Fruit fly (Drosophila melanogaster): ENCODE results near the gene Papst2.
A peak's percentile ranks its signal among the peaks of the same experiment; 100 is the strongest.

Gene Papst2

DNA sequence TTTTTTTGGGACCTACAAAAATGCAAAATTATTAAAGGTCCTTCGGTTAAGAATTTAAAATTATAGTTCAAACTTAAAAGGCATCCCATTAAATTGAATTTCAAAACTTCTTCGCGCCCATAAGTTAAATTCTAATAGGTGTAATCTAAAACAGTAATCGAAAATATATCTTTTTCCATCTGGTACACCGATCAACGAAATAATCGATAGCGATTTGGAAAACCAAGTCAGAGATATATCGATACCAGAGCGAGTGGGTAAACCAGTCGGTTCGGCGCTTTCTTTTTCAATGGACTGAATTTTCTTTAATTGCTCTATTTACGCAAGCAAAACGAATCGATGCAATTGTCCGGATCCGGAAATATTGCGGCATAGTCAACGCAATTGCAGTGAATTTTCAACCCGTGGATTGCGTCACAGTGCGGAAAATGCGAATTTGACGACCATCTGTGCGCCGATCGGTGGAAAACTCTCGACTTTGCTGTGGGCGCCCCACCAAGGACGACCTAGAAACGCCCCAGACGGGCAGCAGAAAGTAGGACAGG is 18.4 kb upstream of the Papst2 start, which contains the start of gene Fit2 (continued):
- TF ChIP-seq dmrt11E (tag; optimal IDR thresholded peaks at IDR 0.05) = no peak
- TF ChIP-seq ftz-f1 (GFP tag; optimal IDR thresholded peaks at IDR 0.05) = peak; percentile 8
- TF ChIP-seq Six4 (GFP tag; optimal IDR thresholded peaks at IDR 0.05) = no peak
- TF ChIP-seq Dref (GFP tag; IDR thresholded peaks at IDR 0.05) = peak; percentile 97
- TF ChIP-seq mld (GFP tag; IDR thresholded peaks at IDR 0.05; ENCODE audit: partially characterized antibody) = peak; percentile 99
- no peak for TF ChIP-seq CG6654 (GFP tag; optimal IDR thresholded peaks at IDR 0.05)
- no peak for TF ChIP-seq Hr39 (optimal IDR thresholded peaks at IDR 0.05)
- TF ChIP-seq sna (GFP tag; IDR thresholded peaks at IDR 0.05; ENCODE audit: partially characterized antibody) = peak; percentile 95
- no peak for TF ChIP-seq ttk (GFP tag; IDR thresholded peaks at IDR 0.05)
- no peak for TF ChIP-seq Neu2 (GFP tag; optimal IDR thresholded peaks at IDR 0.05; ENCODE audit: borderline replicate concordance)
- no peak for TF ChIP-seq wor (GFP tag; IDR thresholded peaks at IDR 0.05)
- TF ChIP-seq CG7271 (tag; optimal IDR thresholded peaks at IDR 0.05) = no peak
- TF ChIP-seq eyg (GFP tag; optimal IDR thresholded peaks at IDR 0.05) = no peak
- no peak for TF ChIP-seq Gug (GFP tag; IDR thresholded peaks at IDR 0.05)
- no peak for TF ChIP-seq aop (GFP tag; IDR thresholded peaks at IDR 0.05)
- TF ChIP-seq CG7963 (GFP tag; IDR thresholded peaks at IDR 0.05; ENCODE audit: partially characterized antibody) = peak; percentile 100
- TF ChIP-seq CG13775 (GFP tag; optimal IDR thresholded peaks at IDR 0.05) = no peak
- TF ChIP-seq HHEX (GFP tag; optimal IDR thresholded peaks at IDR 0.05) = no peak
- no peak for TF ChIP-seq CG3163 (GFP tag; optimal IDR thresholded peaks at IDR 0.05)
- TF ChIP-seq CG17612 (GFP tag; IDR thresholded peaks at IDR 0.05) = no peak
- TF ChIP-seq ken (GFP tag; IDR thresholded peaks at IDR 0.05) = no peak
- TF ChIP-seq CG33213 (GFP tag; optimal IDR thresholded peaks at IDR 0.05) = no peak
- TF ChIP-seq D19A (tag; optimal IDR thresholded peaks at IDR 0.05) = no peak
- TF ChIP-seq B-H1 (GFP tag; IDR thresholded peaks at IDR 0.05) = no peak
- peak; percentile 99 for TF ChIP-seq chinmo (GFP tag; IDR thresholded peaks at IDR 0.05; ENCODE audit: partially characterized antibody)
- peak; percentile 66 for TF ChIP-seq pzg (GFP tag; optimal IDR thresholded peaks at IDR 0.05)
- TF ChIP-seq ranshi (GFP tag; IDR thresholded peaks at IDR 0.05) = no peak
- TF ChIP-seq CG8765 (GFP tag; IDR thresholded peaks at IDR 0.05) = no peak
- no peak for TF ChIP-seq onecut (GFP tag; IDR thresholded peaks at IDR 0.05)
- no peak for TF ChIP-seq ap (GFP tag; IDR thresholded peaks at IDR 0.05)
- no peak for TF ChIP-seq pita (GFP tag; optimal IDR thresholded peaks at IDR 0.05)
- peak; percentile 95 for TF ChIP-seq Doc3 (GFP tag; IDR thresholded peaks at IDR 0.05; ENCODE audit: partially characterized antibody)
- no peak for TF ChIP-seq kay (GFP tag; optimal IDR thresholded peaks at IDR 0.05)
- no peak for TF ChIP-seq run (tag; optimal IDR thresholded peaks at IDR 0.05)
- TF ChIP-seq CG10431 (GFP tag; optimal IDR thresholded peaks at IDR 0.05) = no peak
- no peak for TF ChIP-seq ash1 (GFP tag; optimal IDR thresholded peaks at IDR 0.05)
- peak; percentile 100 for TF ChIP-seq hb (GFP tag; IDR thresholded peaks at IDR 0.05; ENCODE audit: partially characterized antibody)
- TF ChIP-seq nerfin-2 (GFP tag; IDR thresholded peaks at IDR 0.05; ENCODE audit: partially characterized antibody) = peak; percentile 100
- TF ChIP-seq Adf1 (GFP tag; IDR thresholded peaks at IDR 0.05) = no peak
- TF ChIP-seq CG31441 (GFP tag; IDR thresholded peaks at IDR 0.05) = no peak
- TF ChIP-seq tna (GFP tag; IDR thresholded peaks at IDR 0.05; ENCODE audit: partially characterized antibody) = peak; percentile 100
- peak; percentile 26; the same call in 1 of the 2 replicates for TF ChIP-seq vvl (GFP tag; IDR thresholded peaks at IDR 0.05)
- TF ChIP-seq CG7357 (GFP tag; IDR thresholded peaks at IDR 0.05) = no peak
- TF ChIP-seq CG1832 (GFP tag; optimal IDR thresholded peaks at IDR 0.05) = no peak
- TF ChIP-seq BtbVII (GFP tag; optimal IDR thresholded peaks at IDR 0.05) = no peak
- TF ChIP-seq chm (GFP tag; IDR thresholded peaks at IDR 0.05) = no peak
- no peak for TF ChIP-seq CG12155 (GFP tag; optimal IDR thresholded peaks at IDR 0.05)
- TF ChIP-seq Hr51 (GFP tag; optimal IDR thresholded peaks at IDR 0.05) = no peak
- TF ChIP-seq NfI (GFP tag; optimal IDR thresholded peaks at IDR 0.05) = no peak
- no peak for TF ChIP-seq CG2712 (tag; optimal IDR thresholded peaks at IDR 0.05)
- no peak for TF ChIP-seq chn (GFP tag; optimal IDR thresholded peaks at IDR 0.05)

Measured in whole organism, embryonic.